Worm (Caenorhabditis elegans): ENCODE data around the gene unc-83.
A peak's percentile ranks its signal among the peaks of the same experiment; 100 is the strongest.

Gene unc-83

ce11 chrV:6476026-6476425 is 11.2 kb downstream of the unc-83 start:
- TF ChIP-seq hmbx-1 (tag; optimal IDR thresholded peaks at IDR 0.05): no peak
- TF ChIP-seq F13C5.2 (tag; optimal IDR thresholded peaks at IDR 0.05): no peak
- TF ChIP-seq tbx-11 (GFP tag; IDR thresholded peaks at IDR 0.05): no peak
- TF ChIP-seq hmg-4 (GFP tag; optimal IDR thresholded peaks at IDR 0.05): no peak
- no peak for TF ChIP-seq pes-1 (GFP tag; IDR thresholded peaks at IDR 0.05)
- TF ChIP-seq tra-4 (tag; optimal IDR thresholded peaks at IDR 0.05): no peak
- TF ChIP-seq sea-1 (GFP tag; conservative IDR thresholded peaks at IDR 0.05): no peak

- TF ChIP-seq ama-1 (optimal IDR thresholded peaks at IDR 0.05) (no peak), F13C5.2 (tag; optimal IDR thresholded peaks at IDR 0.05) (peak; percentile 3), hnd-1 (tag; optimal IDR thresholded peaks at IDR 0.05) (no peak)
Measured at ce11 chrV:6485109-6485508, 20.2 kb downstream of the unc-83 start.

- TF ChIP-seq F13C5.2 (tag; optimal IDR thresholded peaks at IDR 0.05) (no peak), tra-4 (tag; optimal IDR thresholded peaks at IDR 0.05) (no peak)
Measured at ce11 chrV:6487878-6488277, 23.0 kb downstream of the unc-83 start.

ce11 chrV:6488849-6489248 is 24.0 kb downstream of the unc-83 start, which contains the start of gene lec-10:
lec-10 (minus strand) TSS chrV:6489120.
- TF ChIP-seq ceh-36 (tag; optimal IDR thresholded peaks at IDR 0.05) (no peak), ceh-13 (GFP tag; optimal IDR thresholded peaks at IDR 0.05) (no peak), tbx-11 (GFP tag; IDR thresholded peaks at IDR 0.05) (no peak), pes-1 (GFP tag; IDR thresholded peaks at IDR 0.05) (no peak), tra-4 (tag; optimal IDR thresholded peaks at IDR 0.05) (no peak), scrt-1 (GFP tag; IDR thresholded peaks at IDR 0.05) (no peak), flt-1 (GFP tag; IDR thresholded peaks at IDR 0.05) (no peak), sea-1 (GFP tag; conservative IDR thresholded peaks at IDR 0.05) (no peak)

ce11 chrV:6492497-6492896 is 27.6 kb downstream of the unc-83 start:
- TF ChIP-seq ceh-36 (tag; optimal IDR thresholded peaks at IDR 0.05) (no peak), scrt-1 (GFP tag; IDR thresholded peaks at IDR 0.05) (no peak), F13C5.2 (tag; optimal IDR thresholded peaks at IDR 0.05) (no peak), tbx-11 (GFP tag; IDR thresholded peaks at IDR 0.05) (no peak), hnd-1 (tag; optimal IDR thresholded peaks at IDR 0.05) (no peak), hmg-4 (GFP tag; optimal IDR thresholded peaks at IDR 0.05) (no peak), ets-7 (tag; optimal IDR thresholded peaks at IDR 0.05) (no peak), pes-1 (GFP tag; IDR thresholded peaks at IDR 0.05) (no peak), hmbx-1 (tag; optimal IDR thresholded peaks at IDR 0.05) (no peak), aly-1 (tag; optimal IDR thresholded peaks at IDR 0.05) (no peak), flt-1 (GFP tag; IDR thresholded peaks at IDR 0.05) (no peak), B0310.2 (tag; optimal IDR thresholded peaks at IDR 0.05) (no peak), sea-1 (GFP tag; conservative IDR thresholded peaks at IDR 0.05) (no peak), ama-1 (optimal IDR thresholded peaks at IDR 0.05) (no peak), tbx-37 (GFP tag; conservative IDR thresholded peaks at IDR 0.05) (no peak), tra-4 (tag; optimal IDR thresholded peaks at IDR 0.05) (no peak), ceh-13 (GFP tag; optimal IDR thresholded peaks at IDR 0.05) (no peak)

- TF ChIP-seq hnd-1 (tag; optimal IDR thresholded peaks at IDR 0.05): no peak
- TF ChIP-seq ama-1 (optimal IDR thresholded peaks at IDR 0.05): no peak
- no peak for TF ChIP-seq ceh-13 (GFP tag; optimal IDR thresholded peaks at IDR 0.05)
- no peak for TF ChIP-seq sea-1 (GFP tag; conservative IDR thresholded peaks at IDR 0.05)
- no peak for TF ChIP-seq ets-7 (tag; optimal IDR thresholded peaks at IDR 0.05)
- no peak for TF ChIP-seq tbx-37 (GFP tag; conservative IDR thresholded peaks at IDR 0.05)
- no peak for TF ChIP-seq scrt-1 (GFP tag; IDR thresholded peaks at IDR 0.05)
- TF ChIP-seq B0310.2 (tag; optimal IDR thresholded peaks at IDR 0.05): no peak
- no peak for TF ChIP-seq tbx-11 (GFP tag; IDR thresholded peaks at IDR 0.05)
- TF ChIP-seq flt-1 (GFP tag; IDR thresholded peaks at IDR 0.05): no peak
- no peak for TF ChIP-seq hmg-4 (GFP tag; optimal IDR thresholded peaks at IDR 0.05)
- no peak for TF ChIP-seq aly-1 (tag; optimal IDR thresholded peaks at IDR 0.05)
- no peak for TF ChIP-seq hmbx-1 (tag; optimal IDR thresholded peaks at IDR 0.05)
- no peak for TF ChIP-seq pes-1 (GFP tag; IDR thresholded peaks at IDR 0.05)
- no peak for TF ChIP-seq ceh-36 (tag; optimal IDR thresholded peaks at IDR 0.05)
- TF ChIP-seq tra-4 (tag; optimal IDR thresholded peaks at IDR 0.05): no peak
- no peak for TF ChIP-seq F13C5.2 (tag; optimal IDR thresholded peaks at IDR 0.05)
Measured at ce11 chrV:6493821-6494220, 29.0 kb downstream of the unc-83 start, which contains the start of gene cpt-6. cpt-6 (minus strand) TSS chrV:6493921.

- no peak for TF ChIP-seq ceh-36 (tag; optimal IDR thresholded peaks at IDR 0.05)
- no peak for TF ChIP-seq tra-4 (tag; optimal IDR thresholded peaks at IDR 0.05)
- TF ChIP-seq ceh-13 (GFP tag; optimal IDR thresholded peaks at IDR 0.05): no peak
- no peak for TF ChIP-seq aly-1 (tag; optimal IDR thresholded peaks at IDR 0.05)
- TF ChIP-seq hnd-1 (tag; optimal IDR thresholded peaks at IDR 0.05): no peak
- TF ChIP-seq F13C5.2 (tag; optimal IDR thresholded peaks at IDR 0.05): no peak
- TF ChIP-seq hmbx-1 (tag; optimal IDR thresholded peaks at IDR 0.05): no peak
- TF ChIP-seq tbx-37 (GFP tag; conservative IDR thresholded peaks at IDR 0.05): no peak
- TF ChIP-seq tbx-11 (GFP tag; IDR thresholded peaks at IDR 0.05): no peak
- no peak for TF ChIP-seq ama-1 (optimal IDR thresholded peaks at IDR 0.05)
- TF ChIP-seq scrt-1 (GFP tag; IDR thresholded peaks at IDR 0.05): no peak
- TF ChIP-seq flt-1 (GFP tag; IDR thresholded peaks at IDR 0.05): no peak
Measured at ce11 chrV:6495353-6495752, 30.5 kb downstream of the unc-83 start.

ce11 chrV:6496611-6497158 is 31.8 kb downstream of the unc-83 start, which contains the start of gene dgtr-1:
dgtr-1 (plus strand) TSS chrV:6497108.
- TF ChIP-seq ceh-36 (tag; optimal IDR thresholded peaks at IDR 0.05) (no peak), scrt-1 (GFP tag; IDR thresholded peaks at IDR 0.05) (no peak), hmbx-1 (tag; optimal IDR thresholded peaks at IDR 0.05) (no peak), aly-1 (tag; optimal IDR thresholded peaks at IDR 0.05) (no peak), tbx-37 (GFP tag; conservative IDR thresholded peaks at IDR 0.05) (no peak), F13C5.2 (tag; optimal IDR thresholded peaks at IDR 0.05) (no peak), tra-4 (tag; optimal IDR thresholded peaks at IDR 0.05) (no peak), tbx-11 (GFP tag; IDR thresholded peaks at IDR 0.05) (no peak), pes-1 (GFP tag; IDR thresholded peaks at IDR 0.05) (no peak), ama-1 (optimal IDR thresholded peaks at IDR 0.05) (no peak), ets-7 (tag; optimal IDR thresholded peaks at IDR 0.05) (no peak), hmg-4 (GFP tag; optimal IDR thresholded peaks at IDR 0.05) (no peak), hnd-1 (tag; optimal IDR thresholded peaks at IDR 0.05) (no peak), B0310.2 (tag; optimal IDR thresholded peaks at IDR 0.05) (no peak), sea-1 (GFP tag; conservative IDR thresholded peaks at IDR 0.05) (no peak), flt-1 (GFP tag; IDR thresholded peaks at IDR 0.05) (no peak), ceh-13 (GFP tag; optimal IDR thresholded peaks at IDR 0.05) (no peak)
